Fruit fly (Drosophila melanogaster): ENCODE measurements around the gene Pa1.

Pa1 gene

DNA sequence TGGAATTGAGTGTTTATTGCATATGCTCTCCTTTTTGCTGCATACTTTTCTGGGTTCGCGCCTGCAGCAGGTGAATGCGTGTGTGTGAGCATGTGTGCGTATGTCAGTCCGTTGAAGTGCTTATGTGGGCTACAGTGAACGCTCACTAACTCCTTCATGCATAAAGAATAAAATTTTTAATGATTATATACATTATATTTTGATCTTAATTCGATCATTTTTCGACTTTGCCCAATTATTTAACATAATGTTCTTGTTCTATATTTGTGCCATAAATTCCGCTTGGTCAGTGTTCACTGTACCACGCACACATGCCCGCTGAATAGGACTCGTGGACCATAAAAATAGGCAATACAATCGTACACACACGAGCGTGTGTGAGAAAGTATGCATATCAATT lies 11.8 kb downstream of the Pa1 start:
- no peak for TF ChIP-seq EcR (GFP tag; optimal IDR thresholded peaks at IDR 0.05)
- TF ChIP-seq usp (GFP tag; optimal IDR thresholded peaks at IDR 0.05), result no peak
- no peak for TF ChIP-seq pan (optimal IDR thresholded peaks at IDR 0.05)
- TF ChIP-seq Dll (optimal IDR thresholded peaks at IDR 0.05), result no peak
- TF ChIP-seq CG8478 (optimal IDR thresholded peaks at IDR 0.05), result no peak
- TF ChIP-seq psq (optimal IDR thresholded peaks at IDR 0.05), result no peak

- TF ChIP-seq CG8478 (optimal IDR thresholded peaks at IDR 0.05) (no peak), psq (optimal IDR thresholded peaks at IDR 0.05) (no peak), usp (GFP tag; optimal IDR thresholded peaks at IDR 0.05) (no peak), EcR (GFP tag; optimal IDR thresholded peaks at IDR 0.05) (no peak), Dll (optimal IDR thresholded peaks at IDR 0.05) (no peak), pan (optimal IDR thresholded peaks at IDR 0.05) (no peak)
Measured at dm6 chrX:11371613-11372012, 12.6 kb downstream of the Pa1 start.

dm6 chrX:11372764-11373712 lies 14.0 kb downstream of the Pa1 start:
- peak; percentile 69 for TF ChIP-seq Dll (optimal IDR thresholded peaks at IDR 0.05)
- TF ChIP-seq pan (optimal IDR thresholded peaks at IDR 0.05), result no peak
- TF ChIP-seq usp (GFP tag; optimal IDR thresholded peaks at IDR 0.05), result no peak

DNA sequence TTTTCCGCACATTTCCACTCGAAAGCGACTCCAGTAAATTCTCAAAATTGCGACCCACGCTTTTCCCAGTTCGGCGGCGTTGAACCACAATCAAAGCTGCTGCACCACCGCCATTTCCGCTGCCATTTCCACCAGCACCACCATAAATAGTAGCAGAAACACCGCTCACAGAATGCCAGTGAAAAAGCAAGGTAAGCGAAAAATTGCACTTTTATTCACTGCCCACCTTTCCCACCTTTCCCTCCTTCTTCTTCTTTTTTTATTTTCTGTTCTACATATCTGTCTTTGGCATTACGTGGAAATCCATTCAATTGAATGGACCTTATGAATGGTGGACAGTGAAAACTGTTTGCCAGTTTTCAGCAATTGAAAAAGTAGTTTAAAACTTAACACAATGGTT lies 15.3 kb downstream of the Pa1 start:
- TF ChIP-seq EcR (GFP tag; optimal IDR thresholded peaks at IDR 0.05) (no peak), CG8478 (optimal IDR thresholded peaks at IDR 0.05) (no peak), psq (optimal IDR thresholded peaks at IDR 0.05) (no peak), pan (optimal IDR thresholded peaks at IDR 0.05) (no peak), Dll (optimal IDR thresholded peaks at IDR 0.05) (no peak), usp (GFP tag; optimal IDR thresholded peaks at IDR 0.05) (no peak)

DNA sequence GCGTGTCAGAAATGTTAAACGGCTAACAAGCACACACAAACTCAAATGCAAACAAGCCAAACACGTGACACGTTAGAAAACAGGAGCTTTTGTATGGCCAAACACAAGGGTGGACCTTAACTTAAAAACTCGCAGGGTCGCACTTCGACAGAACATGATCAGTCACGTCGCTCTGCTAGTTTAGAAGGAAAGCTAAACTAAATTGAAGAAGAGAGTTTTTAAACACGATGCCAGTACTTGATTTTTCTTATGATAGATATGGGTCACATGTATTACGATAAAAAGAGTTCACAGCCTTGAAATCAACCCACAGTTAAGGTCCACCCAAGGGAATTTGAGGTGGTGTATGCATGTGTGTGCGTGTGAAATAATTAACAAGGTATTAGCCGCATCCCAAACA lies 19.4 kb downstream of the Pa1 start:
- no peak for TF ChIP-seq psq (optimal IDR thresholded peaks at IDR 0.05)
- no peak for TF ChIP-seq pan (optimal IDR thresholded peaks at IDR 0.05)
- TF ChIP-seq CG8478 (optimal IDR thresholded peaks at IDR 0.05), result no peak
- TF ChIP-seq EcR (GFP tag; optimal IDR thresholded peaks at IDR 0.05), result no peak
- no peak for TF ChIP-seq Dll (optimal IDR thresholded peaks at IDR 0.05)
- TF ChIP-seq usp (GFP tag; optimal IDR thresholded peaks at IDR 0.05), result no peak

- TF ChIP-seq Dll (optimal IDR thresholded peaks at IDR 0.05) (no peak), pan (optimal IDR thresholded peaks at IDR 0.05) (no peak), usp (GFP tag; optimal IDR thresholded peaks at IDR 0.05) (no peak), psq (optimal IDR thresholded peaks at IDR 0.05) (no peak), EcR (GFP tag; optimal IDR thresholded peaks at IDR 0.05) (no peak), CG8478 (optimal IDR thresholded peaks at IDR 0.05) (no peak)
Measured at dm6 chrX:11379139-11379538, 20.1 kb downstream of the Pa1 start.

- TF ChIP-seq pan (optimal IDR thresholded peaks at IDR 0.05) (no peak), CG8478 (optimal IDR thresholded peaks at IDR 0.05) (no peak), psq (optimal IDR thresholded peaks at IDR 0.05) (no peak), usp (GFP tag; optimal IDR thresholded peaks at IDR 0.05) (no peak), EcR (GFP tag; optimal IDR thresholded peaks at IDR 0.05) (no peak), Dll (optimal IDR thresholded peaks at IDR 0.05) (no peak)
Measured at dm6 chrX:11379747-11380146, 20.7 kb downstream of the Pa1 start.

dm6 chrX:11382588-11382987 lies 23.6 kb downstream of the Pa1 start:
- TF ChIP-seq pan (optimal IDR thresholded peaks at IDR 0.05), result no peak
- TF ChIP-seq psq (optimal IDR thresholded peaks at IDR 0.05), result no peak
- TF ChIP-seq CG8478 (optimal IDR thresholded peaks at IDR 0.05), result no peak
- TF ChIP-seq Dll (optimal IDR thresholded peaks at IDR 0.05), result no peak
- TF ChIP-seq usp (GFP tag; optimal IDR thresholded peaks at IDR 0.05), result no peak
- no peak for TF ChIP-seq EcR (GFP tag; optimal IDR thresholded peaks at IDR 0.05)

DNA sequence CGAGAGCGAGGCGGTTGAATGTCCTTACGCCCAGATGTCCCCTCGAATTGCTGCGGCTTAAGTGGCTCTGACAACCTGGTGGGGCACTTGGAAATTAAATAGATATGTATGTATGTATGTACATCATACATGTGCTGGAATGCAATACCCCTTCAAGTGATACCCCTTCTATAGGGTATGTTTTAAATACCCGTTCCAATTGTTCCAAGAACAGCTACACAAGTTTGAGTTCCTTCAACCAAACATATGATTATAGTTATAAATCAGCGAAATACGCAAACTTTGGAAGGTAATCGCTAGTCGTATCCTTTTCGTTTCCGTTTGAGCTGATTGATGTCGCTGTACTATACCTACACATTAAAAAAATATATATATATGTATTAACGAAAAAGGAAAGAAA lies 24.5 kb downstream of the Pa1 start:
- no peak for TF ChIP-seq EcR (GFP tag; optimal IDR thresholded peaks at IDR 0.05)
- TF ChIP-seq Dll (optimal IDR thresholded peaks at IDR 0.05), result no peak
- no peak for TF ChIP-seq psq (optimal IDR thresholded peaks at IDR 0.05)
- no peak for TF ChIP-seq pan (optimal IDR thresholded peaks at IDR 0.05)
- TF ChIP-seq usp (GFP tag; optimal IDR thresholded peaks at IDR 0.05), result no peak

dm6 chrX:11384023-11384444 lies 25.0 kb downstream of the Pa1 start:
- no peak for TF ChIP-seq psq (optimal IDR thresholded peaks at IDR 0.05)
- TF ChIP-seq Dll (optimal IDR thresholded peaks at IDR 0.05), result no peak
- no peak for TF ChIP-seq CG8478 (optimal IDR thresholded peaks at IDR 0.05)
- TF ChIP-seq EcR (GFP tag; optimal IDR thresholded peaks at IDR 0.05), result no peak
- no peak for TF ChIP-seq pan (optimal IDR thresholded peaks at IDR 0.05)
- no peak for TF ChIP-seq usp (GFP tag; optimal IDR thresholded peaks at IDR 0.05)

DNA sequence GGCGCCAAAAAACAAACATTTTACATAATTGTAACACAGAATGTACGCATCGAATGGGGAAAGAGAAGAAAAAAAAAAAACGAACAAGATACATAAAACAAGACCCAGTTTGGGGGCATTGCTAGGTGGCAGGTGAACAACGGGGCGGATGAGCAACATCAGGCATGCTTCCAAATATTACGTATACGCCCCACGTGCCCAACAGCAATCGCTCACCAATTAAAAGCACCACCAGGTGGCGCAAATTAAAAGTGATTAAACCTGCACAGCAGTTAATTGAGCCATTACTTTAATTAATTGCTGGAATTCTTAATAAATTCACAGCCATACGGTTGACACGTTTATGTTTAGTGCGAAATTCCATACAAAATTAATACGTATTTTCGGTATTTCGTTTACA lies 26.5 kb downstream of the Pa1 start:
- TF ChIP-seq usp (GFP tag; optimal IDR thresholded peaks at IDR 0.05) (no peak), EcR (GFP tag; optimal IDR thresholded peaks at IDR 0.05) (no peak), pan (optimal IDR thresholded peaks at IDR 0.05) (no peak), psq (optimal IDR thresholded peaks at IDR 0.05) (no peak), Dll (optimal IDR thresholded peaks at IDR 0.05) (no peak), CG8478 (optimal IDR thresholded peaks at IDR 0.05) (no peak)

Data from whole organism.